Fruit fly (Drosophila melanogaster): Measurements from ENCODE around the gene bowl.

DNA sequence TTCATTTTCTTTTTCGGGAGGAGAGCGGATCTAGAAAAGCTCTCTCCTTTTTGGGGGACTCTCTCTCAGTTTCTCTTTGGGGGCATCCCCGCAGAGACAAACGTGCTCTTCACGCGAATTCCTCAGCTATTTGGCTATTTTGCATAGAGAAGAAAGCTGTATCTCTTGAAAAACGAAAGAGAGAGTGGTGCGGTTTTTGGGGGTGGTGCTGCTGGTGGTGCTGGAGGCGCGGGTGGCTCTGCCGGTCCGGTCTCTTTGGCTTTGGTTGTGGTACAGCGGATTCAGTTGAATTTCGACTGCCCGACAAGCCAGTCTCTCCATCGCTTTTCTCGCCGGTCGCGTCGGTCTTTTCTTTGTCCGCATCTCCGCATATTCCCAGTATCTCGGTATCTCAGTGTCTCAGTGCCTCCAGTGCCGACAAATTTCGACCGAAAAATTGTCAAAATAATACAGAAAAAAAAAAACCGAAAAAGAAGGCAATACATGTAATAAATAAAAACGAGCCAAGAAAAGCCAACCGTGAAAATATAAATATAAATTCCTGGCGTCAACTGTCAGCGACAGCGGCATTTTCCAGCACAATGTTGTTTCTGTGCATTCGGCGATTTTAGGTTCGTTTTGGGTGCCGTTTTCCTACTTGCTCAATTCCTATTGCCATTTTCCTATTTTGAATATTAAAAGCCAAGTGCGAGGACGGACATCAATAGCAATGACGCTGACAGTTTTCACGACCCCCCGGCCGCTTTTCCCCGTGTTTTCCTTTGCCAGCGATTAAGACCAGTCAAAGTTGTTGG is 41.1 kb upstream of the bowl start, which contains the start of gene CG10019:
- TF ChIP-seq Ets96B (tag; optimal IDR thresholded peaks at IDR 0.05), result no peak
- TF ChIP-seq salr (GFP tag; optimal IDR thresholded peaks at IDR 0.05), result no peak
- TF ChIP-seq Blimp-1 (GFP tag; optimal IDR thresholded peaks at IDR 0.05), result no peak
- no peak for TF ChIP-seq CG10631 (GFP tag; optimal IDR thresholded peaks at IDR 0.05)
- TF ChIP-seq Ets21C (GFP tag; optimal IDR thresholded peaks at IDR 0.05), result no peak
- peak; percentile 44 for TF ChIP-seq CG6276 (GFP tag; optimal IDR thresholded peaks at IDR 0.05)
- no peak for TF ChIP-seq CG6792 (GFP tag; optimal IDR thresholded peaks at IDR 0.05)
- no peak for TF ChIP-seq CG10669 (GFP tag; optimal IDR thresholded peaks at IDR 0.05)
- no peak for TF ChIP-seq Hr4 (GFP tag; optimal IDR thresholded peaks at IDR 0.05)
- TF ChIP-seq CG8119 (GFP tag; IDR thresholded peaks at IDR 0.05), result 0 out of 3 replicates have a peak, but pooled peaks have one; percentile 27
- peak; percentile 56; the same call in 1 of the 3 replicates for TF ChIP-seq eg (GFP tag; IDR thresholded peaks at IDR 0.05)
- no peak for TF ChIP-seq esn (GFP tag; optimal IDR thresholded peaks at IDR 0.05)
- TF ChIP-seq CG6163 (GFP tag; IDR thresholded peaks at IDR 0.05), result no peak
- TF ChIP-seq Eip75B (GFP tag; optimal IDR thresholded peaks at IDR 0.05), result no peak
